Fruit fly (Drosophila melanogaster) whole organism, wandering third instar larva: ENCODE results near the gene Gale.

ENCODE experiments used
- Abd-B ChIP-seq: fragments of >200 bp; optimal IDR thresholded peaks from 2 replicates; lab custom pipeline; 2017; ENCODE audit warnings: missing biosample characterization, missing genetic modification characterization
- CG32264 ChIP-seq: fragments of 200-800 bp; sonication (Bioruptor generic); optimal IDR thresholded peaks from 2 replicates; lab custom pipeline; 2016; ENCODE audit warnings: missing biosample characterization, missing genetic modification characterization
- CG9705 ChIP-seq: fragments of 200-800 bp; sonication (Bioruptor generic); optimal IDR thresholded peaks from 2 replicates; lab custom pipeline; 2018; ENCODE audit warnings: missing biosample characterization, mild to moderate bottlenecking, missing genetic modification characterization
- CrebA ChIP-seq: fragments of 200-800 bp; sonication (Bioruptor generic); optimal IDR thresholded peaks from 2 replicates; lab custom pipeline; 2016; ENCODE audit warnings: missing biosample characterization, mild to moderate bottlenecking, missing genetic modification characterization, borderline replicate concordance
- Dfd ChIP-seq: fragments of >200 bp; optimal IDR thresholded peaks from 2 replicates; lab custom pipeline; 2017; ENCODE audit warnings: missing biosample characterization, missing genetic modification characterization
- Dif ChIP-seq: fragments of 200-275, 200-300 bp; sonication (Bioruptor generic); optimal IDR thresholded peaks from 2 replicates; lab custom pipeline; 2018; ENCODE audit warnings: missing biosample characterization, missing genetic modification characterization; ENCODE audit not compliant: partially characterized antibody
- GATAd ChIP-seq: sonication (Bioruptor generic); optimal IDR thresholded peaks from 2 replicates; lab custom pipeline; 2016; ENCODE audit warnings: missing biosample characterization, missing genetic modification characterization
- HLH106 ChIP-seq: fragments of 200-800 bp; optimal IDR thresholded peaks from 3 replicates; lab custom pipeline; 2019; ENCODE audit warnings: missing biosample characterization, mild to moderate bottlenecking, missing genetic modification characterization, moderate library complexity
- Hnf4 ChIP-seq: fragments of 200-800 bp; sonication (Bioruptor generic); optimal IDR thresholded peaks from 2 replicates; lab custom pipeline; 2016; ENCODE audit warnings: missing biosample characterization, mild to moderate bottlenecking, missing genetic modification characterization
- Hr78 ChIP-seq: fragments of >200 bp; optimal IDR thresholded peaks from 2 replicates; lab custom pipeline; 2017; ENCODE audit warnings: missing biosample characterization, missing genetic modification characterization
- Hr83 ChIP-seq: fragments of 200-300 bp; sonication (Bioruptor generic); optimal IDR thresholded peaks from 2 replicates; lab custom pipeline; 2016; ENCODE audit warnings: missing biosample characterization, mild to moderate bottlenecking, missing genetic modification characterization, moderate library complexity; ENCODE audit not compliant: poor library complexity, severe bottlenecking
- Jra ChIP-seq: sonication (Bioruptor generic); optimal IDR thresholded peaks from 2 replicates; lab custom pipeline; 2016; ENCODE audit warnings: missing biosample characterization, missing genetic modification characterization
- Mio ChIP-seq: sonication (Bioruptor generic); optimal IDR thresholded peaks from 2 replicates; lab custom pipeline; 2016; ENCODE audit warnings: missing biosample characterization, missing genetic modification characterization
- Myc ChIP-seq: fragments of >200 bp; optimal IDR thresholded peaks from 2 replicates; lab custom pipeline; 2017
- N ChIP-seq: fragments of >200 bp; optimal IDR thresholded peaks from 2 replicates; lab custom pipeline; 2018; ENCODE audit warnings: missing biosample characterization, missing external identifiers, missing genetic modification characterization
- OdsH ChIP-seq: fragments of 200-800 bp; sonication (Bioruptor generic); optimal IDR thresholded peaks from 2 replicates; lab custom pipeline; 2016; ENCODE audit warnings: missing biosample characterization, mild to moderate bottlenecking, missing genetic modification characterization
- Rel ChIP-seq, 2 experiments: fragments of 200-800 bp; sonication (Bioruptor generic) in 1 of 2; optimal IDR thresholded peaks; 2 replicates in 1 of 2; 3 replicates in 1 of 2; lab custom pipeline; 2016 to 2019; ENCODE audit warnings: mild to moderate bottlenecking in 2 of 2, missing biosample characterization in 2 of 2, missing genetic modification characterization in 2 of 2, moderate library complexity in 1 of 2
- Sp1 ChIP-seq: fragments of 200-800 bp; sonication (Bioruptor generic); optimal IDR thresholded peaks from 3 replicates; lab custom pipeline; 2019; ENCODE audit warnings: missing biosample characterization, mild to moderate bottlenecking, missing genetic modification characterization, moderate library complexity
- Vsx2 ChIP-seq: fragments of 200-300, 225-300 bp; sonication (Bioruptor generic); optimal IDR thresholded peaks from 2 replicates; lab custom pipeline; 2018; ENCODE audit warnings: missing biosample characterization, missing genetic modification characterization; ENCODE audit not compliant: partially characterized antibody
- br ChIP-seq: fragments of 200-800 bp; sonication (Bioruptor generic); optimal IDR thresholded peaks from 2 replicates; lab custom pipeline; 2016; ENCODE audit warnings: missing biosample characterization, missing genetic modification characterization
- brk ChIP-seq: fragments of 200-800 bp; sonication (Bioruptor generic); optimal IDR thresholded peaks from 2 replicates; lab custom pipeline; 2016; ENCODE audit warnings: missing biosample characterization, mild to moderate bottlenecking, missing genetic modification characterization
- dl ChIP-seq, 2 experiments: fragments of 175-275, 200-275 bp in 1 of 2; fragments of 200-275 bp in 1 of 2; sonication (Bioruptor generic); optimal IDR thresholded peaks; lab custom pipeline; 2018; ENCODE audit warnings: mild to moderate bottlenecking in 2 of 2, missing biosample characterization in 2 of 2, missing genetic modification characterization in 2 of 2, moderate library complexity in 2 of 2; ENCODE audit not compliant: partially characterized antibody in 2 of 2, insufficient read depth in 1 of 2
- dmrt93B ChIP-seq: fragments of 200-800 bp; sonication (Bioruptor generic); optimal IDR thresholded peaks from 2 replicates; lab custom pipeline; 2018; ENCODE audit warnings: missing biosample characterization, mild to moderate bottlenecking, missing genetic modification characterization
- dsf ChIP-seq: sonication (Bioruptor generic); optimal IDR thresholded peaks from 2 replicates; lab custom pipeline; 2016; ENCODE audit warnings: missing biosample characterization, missing genetic modification characterization, borderline replicate concordance
- ey ChIP-seq: fragments of 200-800 bp; sonication (Bioruptor generic); optimal IDR thresholded peaks from 2 replicates; lab custom pipeline; 2016; ENCODE audit warnings: missing biosample characterization, missing genetic modification characterization
- foxo ChIP-seq, 2 experiments: fragments of 200-800 bp; sonication (Bioruptor generic); optimal IDR thresholded peaks; 2 replicates in 1 of 2; 3 replicates in 1 of 2; lab custom pipeline; 2016 to 2017; ENCODE audit warnings: missing biosample characterization in 2 of 2, missing genetic modification characterization in 2 of 2
- fru ChIP-seq: fragments of 200-800 bp; sonication (Bioruptor generic); optimal IDR thresholded peaks from 3 replicates; lab custom pipeline; 2016; ENCODE audit warnings: missing biosample characterization, mild to moderate bottlenecking, missing genetic modification characterization
- h ChIP-seq: fragments of 200-800 bp; sonication (Bioruptor generic); optimal IDR thresholded peaks from 3 replicates; lab custom pipeline; 2016; ENCODE audit warnings: missing biosample characterization, mild to moderate bottlenecking, missing genetic modification characterization
- jim ChIP-seq: fragments of 175-275, 200-325 bp; sonication (Bioruptor generic); optimal IDR thresholded peaks from 2 replicates; lab custom pipeline; 2016; ENCODE audit warnings: missing biosample characterization, mild to moderate bottlenecking, missing genetic modification characterization
- lola ChIP-seq: fragments of >200 bp; optimal IDR thresholded peaks from 2 replicates; lab custom pipeline; 2017; ENCODE audit warnings: missing biosample characterization, missing genetic modification characterization
- pan ChIP-seq: fragments of >200 bp; optimal IDR thresholded peaks from 2 replicates; lab custom pipeline; 2017
- psq ChIP-seq: fragments of 200-800 bp; sonication (Bioruptor generic); optimal IDR thresholded peaks from 3 replicates; lab custom pipeline; 2017; ENCODE audit warnings: missing biosample characterization, mild to moderate bottlenecking, missing genetic modification characterization, moderate library complexity
- rgr ChIP-seq: fragments of 200-800 bp; sonication (Bioruptor generic); optimal IDR thresholded peaks from 3 replicates; lab custom pipeline; 2016; ENCODE audit warnings: missing biosample characterization, mild to moderate bottlenecking, missing genetic modification characterization
- sage ChIP-seq: fragments of 200-800 bp; sonication (Bioruptor generic); optimal IDR thresholded peaks from 2 replicates; lab custom pipeline; 2016; ENCODE audit warnings: missing biosample characterization, mild to moderate bottlenecking, missing genetic modification characterization
- sv ChIP-seq: fragments of 200-800 bp; sonication (Bioruptor generic); optimal IDR thresholded peaks from 3 replicates; lab custom pipeline; 2016; ENCODE audit warnings: missing biosample characterization, missing genetic modification characterization
- tai ChIP-seq: sonication (Bioruptor generic); optimal IDR thresholded peaks from 2 replicates; lab custom pipeline; 2016; ENCODE audit warnings: missing biosample characterization, missing genetic modification characterization
- usp ChIP-seq: fragments of >200 bp; optimal IDR thresholded peaks from 2 replicates; lab custom pipeline; 2017; ENCODE audit warnings: missing biosample characterization, missing genetic modification characterization
- woc ChIP-seq: sonication (Bioruptor generic); optimal IDR thresholded peaks from 2 replicates; lab custom pipeline; 2016; ENCODE audit warnings: missing biosample characterization, mild to moderate bottlenecking, missing genetic modification characterization

The Gale gene

DNA sequence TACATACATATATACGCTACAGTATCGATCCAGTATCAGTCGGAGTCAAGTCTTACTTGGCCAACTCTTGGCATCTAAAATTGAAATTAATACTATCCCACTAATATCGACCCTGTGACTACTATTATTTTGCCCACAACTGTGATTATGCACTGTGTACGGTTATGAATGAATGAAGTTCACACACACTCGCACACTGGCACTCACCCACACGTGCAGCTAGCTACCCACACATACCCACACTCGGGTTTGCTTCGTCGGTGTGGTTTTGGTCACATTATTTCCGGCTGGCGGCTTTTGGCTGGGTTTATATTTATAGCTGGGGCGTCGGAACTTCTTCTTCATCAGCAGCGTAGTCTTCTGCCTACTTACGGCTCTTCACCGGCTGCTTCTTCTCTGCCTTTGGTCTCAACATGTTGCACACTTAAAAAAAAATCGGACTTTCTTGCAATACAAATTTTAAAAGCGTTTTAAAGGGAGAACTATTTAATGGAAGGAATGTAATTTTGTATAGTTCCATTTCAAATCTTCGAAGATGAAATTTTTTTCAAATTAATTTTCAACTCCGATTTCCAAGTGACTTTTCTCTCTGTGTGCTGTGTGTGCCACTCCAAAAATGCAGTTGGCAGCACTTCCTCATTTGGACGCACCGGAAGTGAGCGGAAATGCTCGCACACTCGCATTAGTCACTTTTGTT lies 13.9 kb upstream of the Gale start:
- TF ChIP-seq HLH106 (tag; lab: Kevin White, UChicago) (peak; percentile 64), Sp1 (GFP tag; lab: Kevin White, UChicago) (peak; percentile 69), foxo (GFP tag; optimal IDR thresholded peaks at IDR 0.05; lab: Kevin White, UChicago) (peak in 1 of 2 experiments; percentile 72), OdsH (peak; percentile 68), woc (GFP tag; lab: Kevin White, UChicago) (peak; percentile 46), fru (GFP tag; lab: Kevin White, UChicago) (peak; percentile 75), Dfd (GFP tag; lab: Kevin White, UChicago) (no peak), ey (GFP tag; lab: Kevin White, UChicago) (peak; percentile 73), Vsx2 (GFP tag; lab: Kevin White, UChicago) (no peak), Hnf4 (peak; percentile 63), rgr (GFP tag; lab: Kevin White, UChicago) (peak; percentile 74), dl (GFP tag; optimal IDR thresholded peaks at IDR 0.05; lab: Kevin White, UChicago; ENCODE audit: insufficient read depth in 1 of 2, partially characterized antibody in 2 of 2) (no peak), Myc (no peak), Hr83 (GFP tag; lab: Kevin White, UChicago) (no peak), h (GFP tag; lab: Kevin White, UChicago) (peak; percentile 73), psq (GFP tag; lab: Kevin White, UChicago) (peak; percentile 52), br (peak; percentile 73), sv (GFP tag; lab: Kevin White, UChicago) (peak; percentile 78), tai (GFP tag; lab: Kevin White, UChicago) (no peak), dmrt93B (GFP tag; lab: Kevin White, UChicago) (peak; percentile 24), Jra (GFP tag; lab: Kevin White, UChicago) (peak; percentile 30), CG32264 (GFP tag; lab: Kevin White, UChicago) (peak; percentile 22), brk (GFP tag; lab: Kevin White, UChicago) (peak; percentile 16)

DNA sequence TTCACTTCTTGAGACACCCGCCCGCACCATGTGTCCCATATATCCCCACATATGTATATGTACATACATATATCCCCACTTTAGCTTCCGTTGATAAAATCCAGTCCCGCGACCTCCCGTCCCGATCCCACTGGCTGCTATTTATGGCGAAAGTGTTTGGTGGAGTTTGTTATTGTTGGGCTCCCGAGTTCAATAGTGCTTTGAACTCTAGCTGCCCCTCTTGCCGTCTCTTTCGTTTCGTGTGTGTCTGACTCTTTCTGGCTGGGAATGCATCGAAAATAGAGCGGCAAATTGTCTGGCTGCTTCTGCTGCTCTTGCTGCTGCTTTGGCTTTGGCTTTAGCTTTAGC lies 13.4 kb upstream of the Gale start:
- no peak for TF ChIP-seq rgr (GFP tag; lab: Kevin White, UChicago)
- TF ChIP-seq sv (GFP tag; lab: Kevin White, UChicago): no peak

DNA sequence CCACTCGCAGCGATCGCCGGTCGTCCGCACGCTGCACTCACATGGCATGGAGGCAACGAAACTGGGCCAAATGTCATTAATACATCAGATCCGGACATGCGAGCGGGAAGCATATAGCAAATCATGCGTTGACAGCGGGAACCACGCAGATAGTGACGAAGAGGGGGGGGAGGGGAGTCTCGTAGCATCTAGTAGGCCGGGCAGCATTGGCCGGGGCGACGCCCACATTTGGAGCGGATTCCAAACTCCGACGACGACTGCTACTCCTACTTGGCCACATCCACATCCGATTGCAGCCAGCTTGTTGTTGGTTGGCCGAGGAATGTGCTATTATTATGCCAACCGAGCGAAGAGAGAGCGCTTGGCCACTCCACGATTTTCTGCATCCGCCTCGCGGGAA lies 12.8 kb upstream of the Gale start:
- no peak for TF ChIP-seq br

DNA sequence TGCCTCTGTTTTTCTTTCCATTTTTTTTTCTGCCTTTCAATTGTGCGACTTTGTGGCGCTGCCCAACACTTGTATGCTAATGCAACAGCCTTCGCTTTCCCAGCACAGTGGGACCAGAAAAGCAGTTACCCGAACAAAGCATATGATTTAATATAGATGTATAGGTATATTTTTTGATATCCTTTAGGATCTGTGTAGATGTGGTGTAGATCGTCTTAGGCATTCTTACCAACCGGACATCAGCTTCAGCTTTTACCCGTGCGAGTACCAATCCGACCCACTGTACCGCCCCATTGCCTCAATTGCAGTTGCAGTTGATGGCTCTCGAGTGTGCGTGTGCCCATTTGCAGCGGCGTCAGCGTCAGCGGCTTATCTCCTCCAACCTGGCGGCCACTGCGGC lies 11.9 kb upstream of the Gale start:
- peak; percentile 27 for TF ChIP-seq ey (GFP tag; lab: Kevin White, UChicago)
- no peak for TF ChIP-seq Jra (GFP tag; lab: Kevin White, UChicago)
- TF ChIP-seq dl (GFP tag; optimal IDR thresholded peaks at IDR 0.05; lab: Kevin White, UChicago; ENCODE audit: insufficient read depth in 1 of 2, partially characterized antibody in 2 of 2): no peak
- no peak for TF ChIP-seq dsf (GFP tag; lab: Kevin White, UChicago)
- TF ChIP-seq pan (lab: Kevin White, UChicago): no peak
- TF ChIP-seq dmrt93B (GFP tag; lab: Kevin White, UChicago): no peak
- TF ChIP-seq h (GFP tag; lab: Kevin White, UChicago): peak; percentile 10
- no peak for TF ChIP-seq Dfd (GFP tag; lab: Kevin White, UChicago)
- no peak for TF ChIP-seq jim
- TF ChIP-seq rgr (GFP tag; lab: Kevin White, UChicago): peak; percentile 30
- no peak for TF ChIP-seq Abd-B (GFP tag; lab: Kevin White, UChicago)
- TF ChIP-seq Dif (GFP tag; lab: Kevin White, UChicago): no peak
- TF ChIP-seq Rel (GFP tag; optimal IDR thresholded peaks at IDR 0.05; lab: Kevin White, UChicago): no peak
- no peak for TF ChIP-seq Rel (tag; optimal IDR thresholded peaks at IDR 0.05; lab: Kevin White, UChicago)
- TF ChIP-seq OdsH: peak; percentile 3
- TF ChIP-seq HLH106 (tag; lab: Kevin White, UChicago): no peak
- TF ChIP-seq foxo (GFP tag; optimal IDR thresholded peaks at IDR 0.05; lab: Kevin White, UChicago): peak in 1 of 2 experiments; percentile 36
- TF ChIP-seq Vsx2 (GFP tag; lab: Kevin White, UChicago): no peak
- no peak for TF ChIP-seq CG32264 (GFP tag; lab: Kevin White, UChicago)
- TF ChIP-seq sage (GFP tag; lab: Kevin White, UChicago): no peak
- TF ChIP-seq lola (GFP tag; lab: Kevin White, UChicago): no peak
- peak; percentile 34 for TF ChIP-seq fru (GFP tag; lab: Kevin White, UChicago)
- no peak for TF ChIP-seq N (GFP tag; lab: Kevin White, UChicago)
- TF ChIP-seq brk (GFP tag; lab: Kevin White, UChicago): no peak
- no peak for TF ChIP-seq psq (GFP tag; lab: Kevin White, UChicago)
- TF ChIP-seq tai (GFP tag; lab: Kevin White, UChicago): no peak
- no peak for TF ChIP-seq GATAd
- TF ChIP-seq br: peak; percentile 24
- TF ChIP-seq Sp1 (GFP tag; lab: Kevin White, UChicago): no peak
- TF ChIP-seq CG9705 (GFP tag; lab: Kevin White, UChicago): no peak
- no peak for TF ChIP-seq usp (GFP tag; lab: Kevin White, UChicago)
- TF ChIP-seq CrebA (GFP tag; lab: Kevin White, UChicago): no peak
- TF ChIP-seq Myc: no peak
- no peak for TF ChIP-seq sv (GFP tag; lab: Kevin White, UChicago)
- TF ChIP-seq Hr78: no peak
- TF ChIP-seq woc (GFP tag; lab: Kevin White, UChicago): no peak
- no peak for TF ChIP-seq Hr83 (GFP tag; lab: Kevin White, UChicago)
- TF ChIP-seq Mio (GFP tag; lab: Kevin White, UChicago): no peak
- TF ChIP-seq Hnf4: no peak
